Fruit fly (Drosophila melanogaster) S2 (cell line): Measurements from ENCODE around the gene pelo.

Experiments used
- CG8478 ChIP-seq: fragments of >200 bp; optimal IDR thresholded peaks from 2 replicates; lab custom pipeline; 2018
- CTCF ChIP-seq, 2 experiments: fragments of >200 bp; optimal IDR thresholded peaks; 2 replicates each; lab custom pipeline; 2018

DNA sequence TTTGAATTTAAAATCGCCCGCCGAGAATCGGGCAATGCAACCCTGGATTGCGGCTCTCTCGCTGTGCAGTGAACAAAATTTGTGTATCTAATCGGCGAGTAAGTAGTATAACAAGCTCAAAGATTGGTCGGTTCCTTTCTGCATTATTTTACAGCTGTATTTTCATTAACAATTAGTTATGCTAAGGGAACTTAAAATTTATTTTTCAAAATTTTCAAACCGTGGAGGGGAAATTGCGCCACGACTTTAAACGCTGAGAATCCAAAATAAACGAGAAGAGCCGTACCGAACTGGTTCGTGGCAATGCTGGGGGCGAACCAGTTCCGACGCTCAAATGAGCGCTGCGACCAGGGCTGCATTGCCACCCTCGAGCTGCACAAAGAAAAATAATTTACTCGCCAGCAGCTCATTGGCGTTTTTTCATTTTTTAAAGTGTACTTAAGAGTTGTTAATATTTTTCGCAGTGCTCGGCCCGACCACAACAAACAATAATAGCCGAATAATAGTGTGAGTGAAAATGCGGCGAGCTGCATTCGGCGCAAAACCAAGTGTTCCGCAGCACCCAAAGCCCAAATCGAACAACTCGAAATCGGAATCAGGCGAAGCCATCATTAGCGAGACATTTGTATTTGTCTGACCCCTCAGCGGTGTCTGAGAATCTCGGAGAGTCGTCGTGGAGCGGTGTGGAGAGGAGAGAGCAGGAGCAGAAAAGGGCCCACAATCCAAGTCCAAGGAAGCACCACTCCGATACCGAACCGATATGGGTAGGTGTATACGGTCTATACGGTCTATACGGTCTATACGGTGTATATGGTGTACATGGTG is 57.6 kb downstream of the pelo start, which contains the start of gene zf30C:
- no peak for TF ChIP-seq CTCF (optimal IDR thresholded peaks at IDR 0.05; lab: Kevin White, UChicago)
- no peak for TF ChIP-seq CG8478 (lab: Kevin White, UChicago)
